Fruit fly (Drosophila melanogaster): ENCODE data around the gene Arl1.

Gene Arl1

dm6 chr3L:16004401-16005237, 21.7 kb downstream of the Arl1 start, which contains the start of the genes hzg and mRpS31 (continued):
- TF ChIP-seq peb (GFP tag; IDR thresholded peaks at IDR 0.05) (peak; percentile 32; the same call in 1 of the 2 replicates), nmo (GFP tag; optimal IDR thresholded peaks at IDR 0.05) (peak; percentile 44), PHDP (tag; optimal IDR thresholded peaks at IDR 0.05) (peak; percentile 51), B-H2 (GFP tag; optimal IDR thresholded peaks at IDR 0.05) (no peak), Six4 (GFP tag; optimal IDR thresholded peaks at IDR 0.05) (peak; percentile 52), tin (GFP tag; optimal IDR thresholded peaks at IDR 0.05) (peak; percentile 55), insv (GFP tag; optimal IDR thresholded peaks at IDR 0.05) (peak in 1 of 2 experiments; percentile 1), NK7.1 (GFP tag; optimal IDR thresholded peaks at IDR 0.05) (no peak), CG6813 (GFP tag; optimal IDR thresholded peaks at IDR 0.05) (no peak), CG6254 (GFP tag; optimal IDR thresholded peaks at IDR 0.05) (no peak), D19B (GFP tag; optimal IDR thresholded peaks at IDR 0.05) (no peak), CG17186 (GFP tag; optimal IDR thresholded peaks at IDR 0.05) (no peak), Sry-β (GFP tag; optimal IDR thresholded peaks at IDR 0.05) (peak; percentile 91), CG18262 (tag; optimal IDR thresholded peaks at IDR 0.05) (peak; percentile 66), pzg (GFP tag; optimal IDR thresholded peaks at IDR 0.05) (peak; percentile 61), CG10654 (GFP tag; optimal IDR thresholded peaks at IDR 0.05) (peak; percentile 50), CG14667 (GFP tag; IDR thresholded peaks at IDR 0.05) (no peak), CG17802 (tag; optimal IDR thresholded peaks at IDR 0.05) (no peak), CG18011 (GFP tag; optimal IDR thresholded peaks at IDR 0.05) (no peak), E2f2 (GFP tag; IDR thresholded peaks at IDR 0.05) (no peak; the same call in 1 of the 2 replicates), CG7372 (GFP tag; IDR thresholded peaks at IDR 0.05) (peak; percentile 66; the same call in 1 of the 2 replicates), Deaf1 (tag; optimal IDR thresholded peaks at IDR 0.05) (peak; percentile 25), dmrt99B (tag; optimal IDR thresholded peaks at IDR 0.05) (peak; percentile 35), prd (optimal IDR thresholded peaks at IDR 0.05) (no peak), prd (GFP tag; IDR thresholded peaks at IDR 0.05) (peak; percentile 43; the same call in 2 of the 3 replicates), trh (GFP tag; optimal IDR thresholded peaks at IDR 0.05) (no peak), vnd (GFP tag; IDR thresholded peaks at IDR 0.05; ENCODE audit: partially characterized antibody) (no peak), Awh (GFP tag; IDR thresholded peaks at IDR 0.05) (peak; percentile 53; the same call in 1 of the 2 replicates), Sox102F (GFP tag; optimal IDR thresholded peaks at IDR 0.05) (peak; percentile 58), CG14050 (GFP tag; IDR thresholded peaks at IDR 0.05) (no peak), Lim3 (GFP tag; IDR thresholded peaks at IDR 0.05) (no peak), grn (GFP tag; optimal IDR thresholded peaks at IDR 0.05) (peak; percentile 10), nerfin-2 (GFP tag; IDR thresholded peaks at IDR 0.05; ENCODE audit: partially characterized antibody) (no peak), luna (GFP tag; optimal IDR thresholded peaks at IDR 0.05) (no peak), CG33213 (GFP tag; optimal IDR thresholded peaks at IDR 0.05) (peak; percentile 54), Jarid2 (GFP tag; optimal IDR thresholded peaks at IDR 0.05) (peak; percentile 74), pnt (GFP tag; optimal IDR thresholded peaks at IDR 0.05) (peak; percentile 30), CG10462 (GFP tag; optimal IDR thresholded peaks at IDR 0.05) (peak; percentile 32), dimm (GFP tag; IDR thresholded peaks at IDR 0.05) (no peak), CG6683 (GFP tag; optimal IDR thresholded peaks at IDR 0.05) (no peak), Rfx (GFP tag; IDR thresholded peaks at IDR 0.05) (peak; percentile 66), CTCF (GFP tag; optimal IDR thresholded peaks at IDR 0.05) (no peak), CG1603 (tag; optimal IDR thresholded peaks at IDR 0.05) (no peak), chif (GFP tag; optimal IDR thresholded peaks at IDR 0.05) (peak; percentile 14 to 25), CG4360 (GFP tag; IDR thresholded peaks at IDR 0.05) (no peak), CG9437 (GFP tag; optimal IDR thresholded peaks at IDR 0.05) (peak; percentile 23), BtbVII (GFP tag; optimal IDR thresholded peaks at IDR 0.05) (peak; percentile 9), odd (GFP tag; optimal IDR thresholded peaks at IDR 0.05) (no peak), CG16863 (GFP tag; optimal IDR thresholded peaks at IDR 0.05) (peak; percentile 60)
